Worm (Caenorhabditis elegans): ENCODE data around the gene kcnl-3.

Gene kcnl-3

DNA sequence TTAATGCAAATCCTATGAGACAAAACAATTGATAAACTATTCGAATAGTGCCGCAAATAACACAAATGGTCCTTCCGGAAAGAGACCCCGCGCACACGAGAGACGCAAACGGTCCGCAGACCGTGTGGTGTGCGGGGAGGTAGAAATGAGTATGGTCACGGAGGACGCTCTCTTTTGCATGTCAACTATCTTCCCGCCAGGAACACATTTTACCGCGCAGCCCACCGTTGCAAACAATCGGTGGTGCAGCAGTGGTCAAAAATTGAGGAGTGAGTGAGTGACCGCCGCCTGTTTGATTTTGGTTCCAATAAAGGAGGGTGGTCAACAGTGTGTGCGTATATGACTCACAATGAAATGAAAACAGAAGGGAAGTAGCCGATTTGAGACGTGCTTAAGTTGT is 26.0 kb upstream of the kcnl-3 start:
- TF ChIP-seq unc-130 (GFP tag; optimal IDR thresholded peaks at IDR 0.05), result no peak
- 0 out of 2 replicates have a peak, but pooled peaks have one; percentile 33 for TF ChIP-seq egl-43 (GFP tag; IDR thresholded peaks at IDR 0.05)

DNA sequence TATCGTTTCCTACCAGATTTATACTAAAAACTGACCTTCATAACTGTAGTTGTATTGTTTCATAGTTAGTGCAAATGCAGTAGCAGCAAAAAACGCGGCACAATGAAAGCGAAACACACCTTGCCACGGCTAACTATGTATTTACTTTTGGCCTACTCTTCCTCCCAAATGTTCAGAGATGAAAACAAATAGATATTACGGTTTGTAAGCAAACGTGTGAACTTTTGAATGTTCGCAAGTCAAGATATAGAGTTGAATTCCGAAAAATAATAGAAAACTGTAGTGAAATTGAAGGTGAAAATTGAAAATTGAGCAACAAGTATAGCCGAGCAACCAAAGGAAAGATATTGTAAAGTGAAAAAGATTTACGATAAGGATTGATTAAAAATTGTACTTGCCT is 22.4 kb upstream of the kcnl-3 start, which contains the start of gene chtl-1:
Gene chtl-1, minus strand, starts transcription at position 101 of the 400 bp plus-strand sequence.
- TF ChIP-seq nhr-10 (tag; optimal IDR thresholded peaks at IDR 0.05), result no peak
- TF ChIP-seq zfp-3 (GFP tag; conservative IDR thresholded peaks at IDR 0.05), result no peak
- TF ChIP-seq mes-2 (tag; optimal IDR thresholded peaks at IDR 0.05; ENCODE audit: poor library complexity, severe bottlenecking), result no peak
- no peak for TF ChIP-seq F37D6.2 (tag; optimal IDR thresholded peaks at IDR 0.05)
- no peak for TF ChIP-seq ceh-62 (tag; optimal IDR thresholded peaks at IDR 0.05)
- TF ChIP-seq ceh-44 (GFP tag; IDR thresholded peaks at IDR 0.05), result no peak
- TF ChIP-seq zag-1 (tag; optimal IDR thresholded peaks at IDR 0.05), result no peak
- TF ChIP-seq nhr-111 (GFP tag; optimal IDR thresholded peaks at IDR 0.05), result no peak
- TF ChIP-seq duxl-1 (tag; optimal IDR thresholded peaks at IDR 0.05; ENCODE audit: poor library complexity), result no peak

DNA sequence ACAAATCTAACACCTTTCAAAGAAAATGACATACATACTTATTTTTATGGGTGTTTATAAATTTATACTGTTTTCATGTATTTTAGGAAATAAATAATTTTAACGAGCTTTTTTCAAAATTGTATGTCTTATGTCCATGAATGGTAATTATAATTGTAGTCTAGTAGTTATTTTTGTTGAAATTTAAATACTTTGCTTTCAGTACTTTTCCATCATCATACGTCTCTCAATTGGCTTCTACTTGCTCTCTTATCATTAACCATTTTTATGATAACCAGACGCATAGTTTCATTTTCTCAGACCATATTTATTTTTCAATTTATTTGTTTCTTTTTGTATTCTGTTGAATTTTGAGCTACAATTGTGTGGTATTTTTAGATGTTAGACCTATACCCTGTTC is 21.2 kb upstream of the kcnl-3 start, which contains the start of gene F35C8.5:
Gene F35C8.5, plus strand, starts transcription at position 377 of the 400 bp plus-strand sequence.
- TF ChIP-seq ztf-7 (tag; optimal IDR thresholded peaks at IDR 0.05), result no peak
- 0 out of 2 replicates have a peak, but pooled peaks have one; percentile 6 for TF ChIP-seq dmd-6 (GFP tag; IDR thresholded peaks at IDR 0.05)
- TF ChIP-seq daf-16 (GFP tag; optimal IDR thresholded peaks at IDR 0.05), result no peak
- TF ChIP-seq daf-16 (tag; optimal IDR thresholded peaks at IDR 0.05), result peak; percentile 76
- no peak for TF ChIP-seq F49E8.2 (tag; optimal IDR thresholded peaks at IDR 0.05; ENCODE audit: borderline replicate concordance)
- TF ChIP-seq nhr-77 (tag; optimal IDR thresholded peaks at IDR 0.05), result peak; percentile 34
- TF ChIP-seq nhr-28 (tag; optimal IDR thresholded peaks at IDR 0.05), result peak; percentile 52
- no peak for TF ChIP-seq hlh-11 (tag; optimal IDR thresholded peaks at IDR 0.05)
- TF ChIP-seq php-3 (GFP tag; IDR thresholded peaks at IDR 0.05), result 0 out of 2 replicates have a peak, but pooled peaks have one; percentile 44
- TF ChIP-seq dve-1 (tag; optimal IDR thresholded peaks at IDR 0.05; ENCODE audit: insufficient read depth), result peak; percentile 35
- TF ChIP-seq egl-27 (tag; optimal IDR thresholded peaks at IDR 0.05), result no peak
- peak; percentile 53 for TF ChIP-seq pqm-1 (tag; optimal IDR thresholded peaks at IDR 0.05)
- no peak for TF ChIP-seq ZK337.2 (GFP tag; IDR thresholded peaks at IDR 0.05)
- TF ChIP-seq nhr-237 (tag; optimal IDR thresholded peaks at IDR 0.05), result no peak

- TF ChIP-seq tra-1 (GFP tag; IDR thresholded peaks at IDR 0.05) (no peak), aly-2 (tag; optimal IDR thresholded peaks at IDR 0.05) (no peak), mes-2 (tag; optimal IDR thresholded peaks at IDR 0.05; ENCODE audit: poor library complexity, severe bottlenecking) (no peak), jun-1 (tag; optimal IDR thresholded peaks at IDR 0.05) (no peak)
These were observed 20.0 kb upstream of the kcnl-3 start for ce11 chrX:5366613-5367012.

DNA sequence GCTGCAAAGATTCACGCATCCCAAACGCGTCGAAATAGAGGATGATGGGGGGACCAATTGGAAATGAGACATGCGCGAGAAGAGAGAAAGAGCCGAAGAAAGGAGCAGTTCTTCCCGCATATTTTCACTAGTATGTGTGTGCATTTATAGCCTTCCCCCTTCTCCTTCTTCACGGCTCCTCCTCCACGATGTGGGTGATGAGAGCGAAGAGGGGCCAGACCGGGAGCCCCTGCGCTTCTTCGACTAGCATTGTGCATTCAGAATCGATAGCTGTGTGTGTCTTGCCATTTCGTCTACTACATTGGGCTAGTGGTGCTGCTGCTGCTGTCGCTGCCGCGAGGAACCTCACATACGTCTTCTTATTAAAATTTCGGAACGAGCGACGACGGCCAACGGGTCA is 18.4 kb upstream of the kcnl-3 start, which contains the start of gene jkk-1:
Gene jkk-1, plus strand, starts transcription at position 249 of the 400 bp plus-strand sequence.
- TF ChIP-seq arid-1 (GFP tag; conservative IDR thresholded peaks at IDR 0.05) (0 out of 2 replicates have a peak, but pooled peaks have one; percentile 24), snpc-1.2 (GFP tag; IDR thresholded peaks at IDR 0.05) (no peak), rbr-2 (tag; optimal IDR thresholded peaks at IDR 0.05) (peak; percentile 69), hmg-1.1 (GFP tag; IDR thresholded peaks at IDR 0.05) (peak; percentile 75), aha-1 (tag) (peak; percentile 90), mxl-3 (GFP tag; optimal IDR thresholded peaks at IDR 0.05) (peak; percentile 2), unc-62 (GFP tag; optimal IDR thresholded peaks at IDR 0.05 in 1 of 2) (peak in 1 of 2 experiments; percentile 97), unc-62 (tag; optimal IDR thresholded peaks at IDR 0.05) (no peak), spr-3 (GFP tag; optimal IDR thresholded peaks at IDR 0.05) (no peak), egl-43 (GFP tag; IDR thresholded peaks at IDR 0.05) (0 out of 2 replicates have a peak, but pooled peaks have one; percentile 44), hlh-30 (tag; optimal IDR thresholded peaks at IDR 0.05; ENCODE audit: insufficient read depth) (no peak), dmd-6 (GFP tag; IDR thresholded peaks at IDR 0.05) (peak; percentile 13; the same call in 1 of the 2 replicates), mdl-1 (tag; optimal IDR thresholded peaks at IDR 0.05) (peak in 1 of 2 experiments; percentile 39), vab-7 (GFP tag; IDR thresholded peaks at IDR 0.05) (0 out of 2 replicates have a peak, but pooled peaks have one; percentile 28), fkh-10 (GFP tag; optimal IDR thresholded peaks at IDR 0.05) (peak; percentile 78), mep-1 (tag; optimal IDR thresholded peaks at IDR 0.05) (peak; percentile 48), set-16 (GFP tag; IDR thresholded peaks at IDR 0.05) (peak; percentile 57)

Measured in whole organism, L4 larva.